Worm (Caenorhabditis elegans) whole organism, L4 larva: ENCODE results near the gene unc-77.

Experiments used
- F26F4.8 ChIP-seq: fragments of 200-800 bp; sonication (Bioruptor generic); conservative IDR thresholded peaks from 2 replicates; pipeline ENCODE4 v1.3.6; 2022; ENCODE audit warnings: missing genetic modification characterization, missing compliant biosample characterization
- F44E2.7 ChIP-seq: fragments of 200-800 bp; sonication (Bioruptor generic); IDR thresholded peaks from 2 replicates; pipeline ENCODE4 v2.1.2; 2022; ENCODE audit warnings: missing genetic modification characterization, missing compliant biosample characterization
- Y105C5A.15 ChIP-seq: fragments of 200-800 bp; sonication (Bioruptor generic); IDR thresholded peaks from 2 replicates; pipeline ENCODE4 v1.3.6; 2022; ENCODE audit warnings: missing genetic modification characterization, missing compliant biosample characterization
- Y5F2A.4 ChIP-seq: fragments of 200-800 bp; sonication (Bioruptor generic); optimal IDR thresholded peaks from 2 replicates; lab custom pipeline; 2018; ENCODE audit warnings: mild to moderate bottlenecking, missing genetic modification characterization, missing compliant biosample characterization
- ZK337.2 ChIP-seq: fragments of 200-800 bp; sonication (Bioruptor generic); IDR thresholded peaks from 2 replicates; pipeline ENCODE4 v1.3.6; 2022; ENCODE audit warnings: missing genetic modification reagents, missing genetic modification characterization, missing compliant biosample characterization
- aha-1 ChIP-seq: fragments of 150-350 bp; peaks from one replicate; lab custom pipeline; 2014; ENCODE audit warnings: missing biosample characterization, missing genetic modification characterization
- ceh-28 ChIP-seq: fragments of 150-350 bp; optimal IDR thresholded peaks from 2 replicates; lab custom pipeline; 2014; ENCODE audit warnings: missing biosample characterization, missing genetic modification reagents, missing genetic modification characterization
- ceh-62 ChIP-seq: sonication (generic microtip); optimal IDR thresholded peaks from 2 replicates; lab custom pipeline; 2017; ENCODE audit warnings: missing biosample characterization, missing genetic modification characterization
- ces-1 ChIP-seq: fragments of 150-350 bp; sonication (generic microtip); optimal IDR thresholded peaks from 4 replicates; lab custom pipeline; 2014; ENCODE audit warnings: missing biosample characterization, missing genetic modification reagents, missing genetic modification characterization
- cey-2 ChIP-seq: sonication (generic microtip); optimal IDR thresholded peaks from 3 replicates; lab custom pipeline; 2017; ENCODE audit warnings: missing genetic modification characterization, mild to moderate bottlenecking, missing compliant biosample characterization, antibody characterized with exemption, borderline replicate concordance; ENCODE audit not compliant: insufficient read depth
- daf-16 ChIP-seq, 3 experiments: sonication (generic microtip); optimal IDR thresholded peaks; 2 replicates each; lab custom pipeline; 2016 to 2017; ENCODE audit warnings: missing genetic modification characterization in 3 of 3, missing genetic modification reagents in 3 of 3, mild to moderate bottlenecking in 2 of 3, missing compliant biosample characterization in 2 of 3, missing biosample characterization in 1 of 3, moderate library complexity in 1 of 3
- dmd-6 ChIP-seq: fragments of 200-800 bp; sonication (Bioruptor generic); IDR thresholded peaks from 2 replicates; pipeline ENCODE4 v1.3.6; 2022; ENCODE audit warnings: missing genetic modification reagents, missing genetic modification characterization, missing compliant biosample characterization
- dve-1 ChIP-seq: sonication (generic microtip); optimal IDR thresholded peaks from 2 replicates; lab custom pipeline; 2017; ENCODE audit warnings: antibody characterized with exemption, mild to moderate bottlenecking, missing genetic modification characterization, missing compliant biosample characterization; ENCODE audit not compliant: insufficient read depth
- egl-27 ChIP-seq: sonication (generic microtip); optimal IDR thresholded peaks from 3 replicates; lab custom pipeline; 2017; ENCODE audit warnings: missing biosample characterization, missing genetic modification reagents, missing genetic modification characterization
- hlh-11 ChIP-seq: fragments of 200-800 bp; sonication (Bioruptor generic); optimal IDR thresholded peaks from 2 replicates; lab custom pipeline; 2018; ENCODE audit warnings: mild to moderate bottlenecking, missing genetic modification characterization, missing compliant biosample characterization
- hlh-30 ChIP-seq: sonication (generic microtip); optimal IDR thresholded peaks from 2 replicates; lab custom pipeline; 2017; ENCODE audit warnings: antibody characterized with exemption, mild to moderate bottlenecking, missing genetic modification characterization, missing compliant biosample characterization; ENCODE audit not compliant: insufficient read depth
- lir-3 ChIP-seq: sonication (generic microtip); optimal IDR thresholded peaks from 2 replicates; lab custom pipeline; 2016; ENCODE audit warnings: mild to moderate bottlenecking, missing genetic modification characterization, missing compliant biosample characterization
- mes-2 ChIP-seq: sonication (generic microtip); optimal IDR thresholded peaks from 2 replicates; lab custom pipeline; 2016; ENCODE audit warnings: missing genotype, mild to moderate bottlenecking, missing genetic modification characterization, missing compliant biosample characterization; ENCODE audit not compliant: poor library complexity, severe bottlenecking
- nhr-10 ChIP-seq: fragments of 150-350 bp; optimal IDR thresholded peaks from 2 replicates; lab custom pipeline; 2014; ENCODE audit warnings: missing biosample characterization, missing genetic modification characterization
- nhr-28 ChIP-seq: fragments of 150-350 bp; optimal IDR thresholded peaks from 2 replicates; lab custom pipeline; 2014; ENCODE audit warnings: missing biosample characterization, missing genetic modification characterization
- nhr-77 ChIP-seq: fragments of 150-350 bp; optimal IDR thresholded peaks from 2 replicates; lab custom pipeline; 2014; ENCODE audit warnings: missing biosample characterization, missing genetic modification characterization
- pha-4 ChIP-seq, 2 experiments: fragments of 150-350 bp in 1 of 2; fragments of 200-800 bp in 1 of 2; sonication (Bioruptor generic) in 1 of 2; IDR thresholded peaks in 1 of 2; optimal IDR thresholded peaks in 1 of 2; 2 replicates each; pipeline versions ENCODE4 v1.3.6 to Lab custom; 2014 to 2022; ENCODE audit warnings: missing genetic modification characterization in 2 of 2, missing genetic modification reagents in 2 of 2, missing biosample characterization in 1 of 2, missing compliant biosample characterization in 1 of 2
- php-3 ChIP-seq: fragments of 200-800 bp; sonication (Bioruptor generic); IDR thresholded peaks from 2 replicates; pipeline ENCODE4 v1.3.6; 2022; ENCODE audit warnings: missing genetic modification reagents, missing genetic modification characterization, missing compliant biosample characterization
- pqm-1 ChIP-seq: sonication (generic microtip); optimal IDR thresholded peaks from 2 replicates; lab custom pipeline; 2017; ENCODE audit warnings: missing biosample characterization, missing genetic modification characterization
- spr-1 ChIP-seq: sonication (generic microtip); optimal IDR thresholded peaks from 2 replicates; lab custom pipeline; 2016; ENCODE audit warnings: mild to moderate bottlenecking, missing genetic modification characterization, missing compliant biosample characterization
- spr-3 ChIP-seq: fragments of 200-800 bp; sonication (Bioruptor generic); optimal IDR thresholded peaks from 2 replicates; lab custom pipeline; 2018; ENCODE audit warnings: mild to moderate bottlenecking, missing genetic modification characterization, missing compliant biosample characterization
- unc-39 ChIP-seq: sonication (generic microtip); optimal IDR thresholded peaks from 2 replicates; lab custom pipeline; 2017; ENCODE audit warnings: missing biosample characterization, missing genetic modification characterization
- unc-62 ChIP-seq, 3 experiments: fragments of 150-350 bp in 1 of 3; sonication (generic microtip); optimal IDR thresholded peaks in 2 of 3; peaks in 1 of 3; 1 replicate in 1 of 3; 2 replicates in 2 of 3; lab custom pipeline; 2014 to 2017; ENCODE audit warnings: missing biosample characterization in 3 of 3, missing genetic modification characterization in 3 of 3, missing genetic modification reagents in 3 of 3, missing genotype in 1 of 3
- zip-11 ChIP-seq: fragments of 200-800 bp; sonication (Bioruptor generic); IDR thresholded peaks from 2 replicates; pipeline ENCODE4 v1.3.6; 2022; ENCODE audit warnings: missing genetic modification characterization, missing compliant biosample characterization
- ztf-7 ChIP-seq: fragments of 150-350 bp; optimal IDR thresholded peaks from 2 replicates; lab custom pipeline; 2014; ENCODE audit warnings: missing biosample characterization, missing genetic modification characterization

The unc-77 gene

DNA sequence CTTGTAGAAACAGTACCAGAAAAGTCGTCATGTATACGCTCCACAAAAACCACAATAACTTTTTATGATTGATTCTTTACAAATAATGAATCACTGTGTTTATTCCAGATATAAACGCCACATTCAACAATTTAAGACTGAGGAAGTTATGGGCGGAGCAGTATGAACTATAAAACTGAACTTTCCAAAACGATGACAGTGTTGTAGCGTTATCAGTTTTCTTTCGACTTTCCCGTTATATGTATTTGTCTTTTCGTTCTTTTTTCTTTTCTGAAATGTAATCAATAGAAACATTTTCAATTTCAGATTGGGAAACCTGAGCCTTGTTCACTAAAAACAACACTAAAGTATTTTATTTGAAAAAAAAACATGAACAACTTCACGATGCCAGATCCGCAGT, 33.4 kb upstream of the unc-77 start, which contains the start of gene C49A9.9 (continued):
- no peak for TF ChIP-seq php-3 (GFP tag; lab: Robert Waterston, UW)
- peak; percentile 0 for TF ChIP-seq hlh-11
- TF ChIP-seq F44E2.7 (GFP tag; lab: Robert Waterston, UW): no peak
- TF ChIP-seq zip-11 (GFP tag; lab: Robert Waterston, UW): no peak
- TF ChIP-seq daf-16 (GFP tag; optimal IDR thresholded peaks at IDR 0.05; lab: Kevin White, UChicago): no peak
- peak; percentile 25 for TF ChIP-seq daf-16 (tag; optimal IDR thresholded peaks at IDR 0.05; lab: Kevin White, UChicago)
- no peak for TF ChIP-seq ZK337.2 (GFP tag; lab: Robert Waterston, UW)
- no peak for TF ChIP-seq spr-3 (GFP tag; lab: Kevin White, UChicago)
- TF ChIP-seq pha-4 (GFP tag; IDR thresholded peaks at IDR 0.05; lab: Robert Waterston, UW): no peak
- TF ChIP-seq pha-4 (tag; optimal IDR thresholded peaks at IDR 0.05; lab: Kevin White, UChicago): no peak
- peak; percentile 58 for TF ChIP-seq nhr-28
- no peak for TF ChIP-seq unc-39 (tag; lab: Kevin White, UChicago)
- TF ChIP-seq spr-1 (tag; lab: Kevin White, UChicago): no peak
- TF ChIP-seq mes-2 (tag; lab: Kevin White, UChicago): no peak

DNA sequence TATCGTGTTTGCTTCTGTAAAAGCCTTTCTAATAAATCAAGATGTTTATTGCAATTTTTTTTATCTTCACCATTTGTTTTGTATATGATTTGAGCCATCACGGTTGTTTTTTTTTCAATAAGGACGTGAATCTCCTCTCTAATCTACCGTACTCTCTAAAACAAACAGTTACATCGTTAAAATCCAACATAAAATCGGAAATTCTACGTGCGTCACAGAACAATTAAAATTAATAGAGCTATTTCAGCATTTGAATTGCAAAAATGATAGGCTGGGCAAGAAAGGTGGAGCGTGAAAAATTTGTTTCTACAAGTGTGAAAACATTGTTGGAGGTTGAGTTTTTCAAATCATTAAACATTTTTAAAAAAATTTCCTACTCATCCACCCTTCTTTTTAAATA, 29.7 kb upstream of the unc-77 start, which contains the start of gene C49A9.5:
TSS of gene C49A9.5 (plus strand) at position 271 of the 400 bp plus-strand sequence.
- TF ChIP-seq aha-1 (tag; lab: Kevin White, UChicago): no peak
- peak; percentile 93 for TF ChIP-seq php-3 (GFP tag; lab: Robert Waterston, UW)
- TF ChIP-seq ceh-62 (tag; lab: Kevin White, UChicago): no peak
- TF ChIP-seq daf-16 (GFP tag; optimal IDR thresholded peaks at IDR 0.05; lab: Kevin White, UChicago): no peak
- TF ChIP-seq daf-16 (tag; optimal IDR thresholded peaks at IDR 0.05; lab: Kevin White, UChicago): peak; percentile 65
- TF ChIP-seq dve-1: peak; percentile 5
- no peak for TF ChIP-seq lir-3 (tag; lab: Kevin White, UChicago)
- peak; percentile 1 for TF ChIP-seq pqm-1 (tag; lab: Kevin White, UChicago)

DNA sequence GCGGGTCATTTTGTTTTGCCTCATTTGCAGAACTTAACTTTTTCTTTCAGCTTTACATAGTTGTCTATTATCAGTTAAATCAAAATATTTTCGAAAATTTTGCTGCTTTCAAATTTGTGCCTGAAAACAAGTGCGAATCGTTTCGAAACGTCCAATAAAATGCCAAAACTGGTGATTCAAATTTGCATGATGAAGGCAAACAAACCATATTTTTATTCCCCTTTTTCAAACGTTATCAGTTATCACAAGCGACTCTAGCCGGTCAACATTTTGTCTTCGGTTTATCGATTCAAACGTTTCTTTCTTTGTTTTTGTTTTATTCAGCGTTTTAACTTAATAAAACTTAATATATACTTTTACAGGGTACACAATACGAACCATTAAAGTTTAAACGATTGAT, 26.9 kb upstream of the unc-77 start, which contains the start of the genes ugt-24 and C49A9.6:
TSS of gene ugt-24 (minus strand) at position 147 of the 400 bp plus-strand sequence.
TSS of gene C49A9.6 (plus strand) at position 363 of the 400 bp plus-strand sequence.
- peak; percentile 11 for TF ChIP-seq nhr-77
- TF ChIP-seq Y5F2A.4: no peak
- TF ChIP-seq F26F4.8 (GFP tag; lab: Robert Waterston, UW): no peak
- TF ChIP-seq cey-2 (tag; lab: Kevin White, UChicago): no peak
- peak; percentile 64 for TF ChIP-seq dve-1
- TF ChIP-seq Y105C5A.15 (GFP tag; lab: Robert Waterston, UW): no peak
- peak; percentile 52 for TF ChIP-seq hlh-11
- TF ChIP-seq nhr-10 (tag; lab: Kevin White, UChicago): no peak
- peak; percentile 32 for TF ChIP-seq hlh-30 (tag; lab: Kevin White, UChicago)
- TF ChIP-seq ces-1 (GFP tag; lab: Kevin White, UChicago): no peak
- peak; percentile 78 for TF ChIP-seq pqm-1 (tag; lab: Kevin White, UChicago)
- no peak for TF ChIP-seq daf-16 (GFP tag; optimal IDR thresholded peaks at IDR 0.05; lab: Kevin White, UChicago)
- peak; percentile 96 for TF ChIP-seq daf-16 (tag; optimal IDR thresholded peaks at IDR 0.05; lab: Kevin White, UChicago)
- peak; percentile 22; the same call in 1 of the 2 replicates for TF ChIP-seq dmd-6 (GFP tag; lab: Robert Waterston, UW)
- TF ChIP-seq ztf-7 (tag; lab: Kevin White, UChicago): no peak
- no peak for TF ChIP-seq pha-4 (GFP tag; IDR thresholded peaks at IDR 0.05; lab: Robert Waterston, UW)
- TF ChIP-seq pha-4 (tag; optimal IDR thresholded peaks at IDR 0.05; lab: Kevin White, UChicago): no peak
- no peak for TF ChIP-seq egl-27 (tag; lab: Kevin White, UChicago)
- TF ChIP-seq nhr-28: peak; percentile 36
- 0 out of 2 replicates have a peak, but pooled peaks have one; percentile 28 for TF ChIP-seq php-3 (GFP tag; lab: Robert Waterston, UW)
- no peak for TF ChIP-seq ceh-28 (tag; lab: Kevin White, UChicago)
- TF ChIP-seq unc-62 (GFP tag; optimal IDR thresholded peaks at IDR 0.05 in 1 of 2; lab: Kevin White, UChicago): no peak
- no peak for TF ChIP-seq unc-62 (tag; optimal IDR thresholded peaks at IDR 0.05; lab: Kevin White, UChicago)
- TF ChIP-seq, all 104 proteins: peak for 9

DNA sequence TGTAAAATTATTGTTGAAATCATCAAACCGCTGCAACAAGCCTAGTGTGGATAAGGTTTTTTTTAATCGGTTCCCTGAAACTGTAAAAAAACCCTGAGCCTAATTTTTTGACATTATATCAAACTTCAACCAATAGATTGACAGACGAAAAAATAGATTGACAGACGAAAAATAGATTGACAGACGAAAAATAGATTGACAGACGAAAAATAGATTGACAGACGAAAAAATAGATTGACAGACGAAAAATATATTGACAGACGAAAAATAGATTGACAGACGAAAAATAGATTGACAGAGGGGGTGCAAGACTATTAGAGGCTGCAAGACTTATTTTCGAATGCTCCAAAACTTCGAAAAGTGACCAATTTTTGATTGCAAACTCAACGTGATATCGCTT, 26.3 kb upstream of the unc-77 start:
- TF ChIP-seq dmd-6 (GFP tag; lab: Robert Waterston, UW): peak; percentile 41
